Fruit fly (Drosophila melanogaster) whole organism, wandering third instar larva: ENCODE measurements around the gene CG31244.

Source experiments
- Abd-B ChIP-seq: fragments of >200 bp; optimal IDR thresholded peaks from 2 replicates; lab custom pipeline; 2017; ENCODE audit warnings: missing biosample characterization, missing genetic modification characterization
- CG32264 ChIP-seq: fragments of 200-800 bp; sonication (Bioruptor generic); optimal IDR thresholded peaks from 2 replicates; lab custom pipeline; 2016; ENCODE audit warnings: missing biosample characterization, missing genetic modification characterization
- CG9705 ChIP-seq: fragments of 200-800 bp; sonication (Bioruptor generic); optimal IDR thresholded peaks from 2 replicates; lab custom pipeline; 2018; ENCODE audit warnings: missing biosample characterization, mild to moderate bottlenecking, missing genetic modification characterization
- Dfd ChIP-seq: fragments of >200 bp; optimal IDR thresholded peaks from 2 replicates; lab custom pipeline; 2017; ENCODE audit warnings: missing biosample characterization, missing genetic modification characterization
- Dif ChIP-seq: fragments of 200-275, 200-300 bp; sonication (Bioruptor generic); optimal IDR thresholded peaks from 2 replicates; lab custom pipeline; 2018; ENCODE audit warnings: missing biosample characterization, missing genetic modification characterization; ENCODE audit not compliant: partially characterized antibody
- HLH106 ChIP-seq: fragments of 200-800 bp; optimal IDR thresholded peaks from 3 replicates; lab custom pipeline; 2019; ENCODE audit warnings: missing biosample characterization, mild to moderate bottlenecking, missing genetic modification characterization, moderate library complexity
- Hnf4 ChIP-seq: fragments of 200-800 bp; sonication (Bioruptor generic); optimal IDR thresholded peaks from 2 replicates; lab custom pipeline; 2016; ENCODE audit warnings: missing biosample characterization, mild to moderate bottlenecking, missing genetic modification characterization
- Hr78 ChIP-seq: fragments of >200 bp; optimal IDR thresholded peaks from 2 replicates; lab custom pipeline; 2017; ENCODE audit warnings: missing biosample characterization, missing genetic modification characterization
- Hr83 ChIP-seq: fragments of 200-300 bp; sonication (Bioruptor generic); optimal IDR thresholded peaks from 2 replicates; lab custom pipeline; 2016; ENCODE audit warnings: missing biosample characterization, mild to moderate bottlenecking, missing genetic modification characterization, moderate library complexity; ENCODE audit not compliant: poor library complexity, severe bottlenecking
- Jra ChIP-seq: sonication (Bioruptor generic); optimal IDR thresholded peaks from 2 replicates; lab custom pipeline; 2016; ENCODE audit warnings: missing biosample characterization, missing genetic modification characterization
- Mio ChIP-seq: sonication (Bioruptor generic); optimal IDR thresholded peaks from 2 replicates; lab custom pipeline; 2016; ENCODE audit warnings: missing biosample characterization, missing genetic modification characterization
- Myc ChIP-seq: fragments of >200 bp; optimal IDR thresholded peaks from 2 replicates; lab custom pipeline; 2017
- N ChIP-seq: fragments of >200 bp; optimal IDR thresholded peaks from 2 replicates; lab custom pipeline; 2018; ENCODE audit warnings: missing biosample characterization, missing external identifiers, missing genetic modification characterization
- OdsH ChIP-seq: fragments of 200-800 bp; sonication (Bioruptor generic); optimal IDR thresholded peaks from 2 replicates; lab custom pipeline; 2016; ENCODE audit warnings: missing biosample characterization, mild to moderate bottlenecking, missing genetic modification characterization
- Rel ChIP-seq, 2 experiments: fragments of 200-800 bp; sonication (Bioruptor generic) in 1 of 2; optimal IDR thresholded peaks; 2 replicates in 1 of 2; 3 replicates in 1 of 2; lab custom pipeline; 2016 to 2019; ENCODE audit warnings: mild to moderate bottlenecking in 2 of 2, missing biosample characterization in 2 of 2, missing genetic modification characterization in 2 of 2, moderate library complexity in 1 of 2
- Sp1 ChIP-seq: fragments of 200-800 bp; sonication (Bioruptor generic); optimal IDR thresholded peaks from 3 replicates; lab custom pipeline; 2019; ENCODE audit warnings: missing biosample characterization, mild to moderate bottlenecking, missing genetic modification characterization, moderate library complexity
- Vsx2 ChIP-seq: fragments of 200-300, 225-300 bp; sonication (Bioruptor generic); optimal IDR thresholded peaks from 2 replicates; lab custom pipeline; 2018; ENCODE audit warnings: missing biosample characterization, missing genetic modification characterization; ENCODE audit not compliant: partially characterized antibody
- brk ChIP-seq: fragments of 200-800 bp; sonication (Bioruptor generic); optimal IDR thresholded peaks from 2 replicates; lab custom pipeline; 2016; ENCODE audit warnings: missing biosample characterization, mild to moderate bottlenecking, missing genetic modification characterization
- dl ChIP-seq, 2 experiments: fragments of 175-275, 200-275 bp in 1 of 2; fragments of 200-275 bp in 1 of 2; sonication (Bioruptor generic); optimal IDR thresholded peaks; lab custom pipeline; 2018; ENCODE audit warnings: mild to moderate bottlenecking in 2 of 2, missing biosample characterization in 2 of 2, missing genetic modification characterization in 2 of 2, moderate library complexity in 2 of 2; ENCODE audit not compliant: partially characterized antibody in 2 of 2, insufficient read depth in 1 of 2
- dmrt93B ChIP-seq: fragments of 200-800 bp; sonication (Bioruptor generic); optimal IDR thresholded peaks from 2 replicates; lab custom pipeline; 2018; ENCODE audit warnings: missing biosample characterization, mild to moderate bottlenecking, missing genetic modification characterization
- ey ChIP-seq: fragments of 200-800 bp; sonication (Bioruptor generic); optimal IDR thresholded peaks from 2 replicates; lab custom pipeline; 2016; ENCODE audit warnings: missing biosample characterization, missing genetic modification characterization
- foxo ChIP-seq, 2 experiments: fragments of 200-800 bp; sonication (Bioruptor generic); optimal IDR thresholded peaks; 2 replicates in 1 of 2; 3 replicates in 1 of 2; lab custom pipeline; 2016 to 2017; ENCODE audit warnings: missing biosample characterization in 2 of 2, missing genetic modification characterization in 2 of 2
- fru ChIP-seq: fragments of 200-800 bp; sonication (Bioruptor generic); optimal IDR thresholded peaks from 3 replicates; lab custom pipeline; 2016; ENCODE audit warnings: missing biosample characterization, mild to moderate bottlenecking, missing genetic modification characterization
- jim ChIP-seq: fragments of 175-275, 200-325 bp; sonication (Bioruptor generic); optimal IDR thresholded peaks from 2 replicates; lab custom pipeline; 2016; ENCODE audit warnings: missing biosample characterization, mild to moderate bottlenecking, missing genetic modification characterization
- lola ChIP-seq: fragments of >200 bp; optimal IDR thresholded peaks from 2 replicates; lab custom pipeline; 2017; ENCODE audit warnings: missing biosample characterization, missing genetic modification characterization
- pan ChIP-seq: fragments of >200 bp; optimal IDR thresholded peaks from 2 replicates; lab custom pipeline; 2017
- rgr ChIP-seq: fragments of 200-800 bp; sonication (Bioruptor generic); optimal IDR thresholded peaks from 3 replicates; lab custom pipeline; 2016; ENCODE audit warnings: missing biosample characterization, mild to moderate bottlenecking, missing genetic modification characterization
- sv ChIP-seq: fragments of 200-800 bp; sonication (Bioruptor generic); optimal IDR thresholded peaks from 3 replicates; lab custom pipeline; 2016; ENCODE audit warnings: missing biosample characterization, missing genetic modification characterization
- tai ChIP-seq: sonication (Bioruptor generic); optimal IDR thresholded peaks from 2 replicates; lab custom pipeline; 2016; ENCODE audit warnings: missing biosample characterization, missing genetic modification characterization
- usp ChIP-seq: fragments of >200 bp; optimal IDR thresholded peaks from 2 replicates; lab custom pipeline; 2017; ENCODE audit warnings: missing biosample characterization, missing genetic modification characterization
- woc ChIP-seq: sonication (Bioruptor generic); optimal IDR thresholded peaks from 2 replicates; lab custom pipeline; 2016; ENCODE audit warnings: missing biosample characterization, mild to moderate bottlenecking, missing genetic modification characterization

Gene CG31244

dm6 chr3R:19374689-19375088, 23.7 kb downstream of the CG31244 start, which contains the start of gene CG3581:
TSS of gene CG3581 (minus strand) at chr3R:19374789.
- no peak for TF ChIP-seq pan (lab: Kevin White, UChicago)
- TF ChIP-seq CG9705 (GFP tag; lab: Kevin White, UChicago): no peak
- TF ChIP-seq HLH106: no peak
- TF ChIP-seq N (GFP tag; lab: Kevin White, UChicago): no peak
- no peak for TF ChIP-seq lola (GFP tag; lab: Kevin White, UChicago)
- TF ChIP-seq dmrt93B (GFP tag; lab: Kevin White, UChicago): no peak
- no peak for TF ChIP-seq Hnf4 (GFP tag; lab: Kevin White, UChicago)
- TF ChIP-seq tai: no peak
- TF ChIP-seq foxo (GFP tag; optimal IDR thresholded peaks at IDR 0.05; lab: Kevin White, UChicago): no peak
- no peak for TF ChIP-seq sv (GFP tag; lab: Kevin White, UChicago)
- no peak for TF ChIP-seq OdsH (GFP tag; lab: Kevin White, UChicago)
- TF ChIP-seq fru (GFP tag; lab: Kevin White, UChicago): no peak
- no peak for TF ChIP-seq brk
- no peak for TF ChIP-seq dl (GFP tag; optimal IDR thresholded peaks at IDR 0.05; lab: Kevin White, UChicago; ENCODE audit: insufficient read depth in 1 of 2, partially characterized antibody in 2 of 2)
- no peak for TF ChIP-seq Vsx2 (GFP tag; lab: Kevin White, UChicago)
- no peak for TF ChIP-seq Rel (GFP tag; optimal IDR thresholded peaks at IDR 0.05; lab: Kevin White, UChicago)
- TF ChIP-seq Rel (tag; optimal IDR thresholded peaks at IDR 0.05; lab: Kevin White, UChicago): no peak
- no peak for TF ChIP-seq ey (GFP tag; lab: Kevin White, UChicago)
- TF ChIP-seq Dif (GFP tag; lab: Kevin White, UChicago): no peak
- no peak for TF ChIP-seq Dfd (GFP tag; lab: Kevin White, UChicago)

dm6 chr3R:19370693-19371092, 27.7 kb downstream of the CG31244 start:
- TF ChIP-seq woc (no peak), Hr78 (GFP tag; lab: Kevin White, UChicago) (no peak), dmrt93B (GFP tag; lab: Kevin White, UChicago) (no peak), Dfd (GFP tag; lab: Kevin White, UChicago) (no peak), CG32264 (GFP tag; lab: Kevin White, UChicago) (no peak), Abd-B (GFP tag; lab: Kevin White, UChicago) (no peak), jim (GFP tag; lab: Kevin White, UChicago) (no peak)

dm6 chr3R:19369060-19369459, 29.3 kb downstream of the CG31244 start:
- TF ChIP-seq fru (GFP tag; lab: Kevin White, UChicago) (no peak), woc (no peak), HLH106 (no peak), Dif (GFP tag; lab: Kevin White, UChicago) (no peak), Vsx2 (GFP tag; lab: Kevin White, UChicago) (no peak), Jra (GFP tag; lab: Kevin White, UChicago) (no peak), Mio (GFP tag; lab: Kevin White, UChicago) (no peak), usp (no peak), Rel (GFP tag; optimal IDR thresholded peaks at IDR 0.05; lab: Kevin White, UChicago) (no peak), Rel (tag; optimal IDR thresholded peaks at IDR 0.05; lab: Kevin White, UChicago) (no peak), Sp1 (GFP tag; lab: Kevin White, UChicago) (no peak), rgr (no peak), Myc (lab: Kevin White, UChicago) (no peak), Hr83 (GFP tag; lab: Kevin White, UChicago) (no peak), CG32264 (GFP tag; lab: Kevin White, UChicago) (no peak), Hr78 (GFP tag; lab: Kevin White, UChicago) (no peak)

- no peak for TF ChIP-seq dl (GFP tag; optimal IDR thresholded peaks at IDR 0.05; lab: Kevin White, UChicago; ENCODE audit: insufficient read depth in 1 of 2, partially characterized antibody in 2 of 2)
- peak in 1 of 2 experiments; percentile 29 for TF ChIP-seq foxo (GFP tag; optimal IDR thresholded peaks at IDR 0.05; lab: Kevin White, UChicago)
Observed at dm6 chr3R:19362879-19363278, 35.5 kb downstream of the CG31244 start.

dm6 chr3R:19353751-19354150, 44.6 kb downstream of the CG31244 start, which contains the start of gene CG43203:
TSS of gene CG43203 (plus strand) at chr3R:19354051.
- TF ChIP-seq Abd-B (GFP tag; lab: Kevin White, UChicago): no peak
